Worm (Caenorhabditis elegans): ENCODE data around the gene gst-1.

gst-1 gene

DNA sequence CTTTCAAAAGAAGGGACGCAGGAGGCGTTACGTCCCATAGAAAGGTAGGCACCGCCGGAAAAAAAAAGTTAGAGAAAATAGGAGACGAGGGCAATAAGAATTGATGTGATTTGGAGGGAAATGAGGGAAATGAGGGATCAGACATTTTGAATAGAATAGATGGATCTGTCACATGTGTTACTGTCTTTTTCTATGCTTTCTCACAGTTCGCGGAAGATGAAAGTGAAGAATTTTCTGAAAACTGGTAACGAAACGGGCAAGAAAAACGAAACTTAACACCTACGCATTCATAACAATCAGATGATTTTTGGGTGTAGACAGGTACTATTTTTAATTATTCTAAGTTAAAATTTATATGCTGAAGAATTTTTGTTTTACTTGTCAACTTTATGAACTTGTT is 21.5 kb upstream of the gst-1 start, which contains the start of gene R107.9:
Gene R107.9 (plus strand): TSS at position 301 of the 400 bp plus-strand sequence.
- no peak for TF ChIP-seq ztf-29 (GFP tag; IDR thresholded peaks at IDR 0.05)
- no peak for TF ChIP-seq flt-1 (GFP tag; IDR thresholded peaks at IDR 0.05)
- no peak for TF ChIP-seq T22C8.4 (GFP tag; IDR thresholded peaks at IDR 0.05)
- no peak for TF ChIP-seq cog-1 (tag; optimal IDR thresholded peaks at IDR 0.05)

ce11 chrIII:9043200-9043599 is 15.9 kb upstream of the gst-1 start, which contains the start of gene nac-2:
nac-2 (minus strand) TSS chrIII:9043300.
- no peak for TF ChIP-seq ztf-23 (GFP tag; IDR thresholded peaks at IDR 0.05)

DNA sequence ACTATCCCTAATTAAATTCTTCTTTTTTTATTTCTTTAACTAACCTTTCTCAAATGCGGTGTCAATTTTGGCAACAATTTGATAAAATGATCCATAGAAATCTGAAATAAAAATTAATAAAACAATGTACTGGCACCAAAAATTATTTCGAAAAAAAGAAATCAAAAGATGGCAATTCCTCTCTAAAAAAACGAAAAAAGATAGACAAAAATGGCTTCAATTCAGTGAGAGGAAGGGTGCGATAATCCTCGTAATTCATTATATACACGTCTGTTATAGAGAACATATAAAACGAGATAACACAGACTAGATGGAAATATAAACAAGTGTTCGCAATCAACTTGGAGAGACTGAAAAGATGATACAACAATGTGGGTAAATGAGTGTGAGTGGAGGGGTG is 13.3 kb upstream of the gst-1 start, which contains the start of gene R107.2:
Gene R107.2 (minus strand): TSS at position 101 of the 400 bp plus-strand sequence.
- TF ChIP-seq med-1 (GFP tag; optimal IDR thresholded peaks at IDR 0.05; ENCODE audit: insufficient read depth) = no peak
- no peak for TF ChIP-seq ztf-29 (GFP tag; IDR thresholded peaks at IDR 0.05)
- TF ChIP-seq tab-1 (GFP tag; IDR thresholded peaks at IDR 0.05) = no peak
- no peak for TF ChIP-seq flt-1 (GFP tag; IDR thresholded peaks at IDR 0.05)
- no peak for TF ChIP-seq ref-1 (GFP tag; conservative IDR thresholded peaks at IDR 0.05)
- no peak for TF ChIP-seq ztf-23 (GFP tag; IDR thresholded peaks at IDR 0.05)
- TF ChIP-seq klf-2 (GFP tag; conservative IDR thresholded peaks at IDR 0.05) = no peak
- TF ChIP-seq T22C8.4 (GFP tag; IDR thresholded peaks at IDR 0.05) = no peak
- TF ChIP-seq cog-1 (tag; optimal IDR thresholded peaks at IDR 0.05) = no peak

ce11 chrIII:9047260-9047659 is 11.9 kb upstream of the gst-1 start:
- TF ChIP-seq klf-2 (GFP tag; conservative IDR thresholded peaks at IDR 0.05) = no peak
- no peak for TF ChIP-seq ztf-23 (GFP tag; IDR thresholded peaks at IDR 0.05)
- TF ChIP-seq tab-1 (GFP tag; IDR thresholded peaks at IDR 0.05) = no peak
- no peak for TF ChIP-seq cog-1 (tag; optimal IDR thresholded peaks at IDR 0.05)

ce11 chrIII:9050600-9050999 is 8.5 kb upstream of the gst-1 start, which contains the start of gene ikke-1:
ikke-1 (minus strand) TSS chrIII:9050700.
- TF ChIP-seq tab-1 (GFP tag; IDR thresholded peaks at IDR 0.05) = no peak
- TF ChIP-seq T22C8.4 (GFP tag; IDR thresholded peaks at IDR 0.05) = no peak
- TF ChIP-seq med-1 (GFP tag; optimal IDR thresholded peaks at IDR 0.05; ENCODE audit: insufficient read depth) = no peak
- no peak for TF ChIP-seq ztf-23 (GFP tag; IDR thresholded peaks at IDR 0.05)
- no peak for TF ChIP-seq ref-1 (GFP tag; conservative IDR thresholded peaks at IDR 0.05)
- TF ChIP-seq klf-2 (GFP tag; conservative IDR thresholded peaks at IDR 0.05) = no peak
- TF ChIP-seq flt-1 (GFP tag; IDR thresholded peaks at IDR 0.05) = no peak
- no peak for TF ChIP-seq cog-1 (tag; optimal IDR thresholded peaks at IDR 0.05)
- TF ChIP-seq ztf-29 (GFP tag; IDR thresholded peaks at IDR 0.05) = no peak

- TF ChIP-seq flt-1 (GFP tag; IDR thresholded peaks at IDR 0.05) = no peak
- no peak for TF ChIP-seq med-1 (GFP tag; optimal IDR thresholded peaks at IDR 0.05; ENCODE audit: insufficient read depth)
- no peak for TF ChIP-seq ref-1 (GFP tag; conservative IDR thresholded peaks at IDR 0.05)
Observed at ce11 chrIII:9051119-9051597, 8.0 kb upstream of the gst-1 start.

DNA sequence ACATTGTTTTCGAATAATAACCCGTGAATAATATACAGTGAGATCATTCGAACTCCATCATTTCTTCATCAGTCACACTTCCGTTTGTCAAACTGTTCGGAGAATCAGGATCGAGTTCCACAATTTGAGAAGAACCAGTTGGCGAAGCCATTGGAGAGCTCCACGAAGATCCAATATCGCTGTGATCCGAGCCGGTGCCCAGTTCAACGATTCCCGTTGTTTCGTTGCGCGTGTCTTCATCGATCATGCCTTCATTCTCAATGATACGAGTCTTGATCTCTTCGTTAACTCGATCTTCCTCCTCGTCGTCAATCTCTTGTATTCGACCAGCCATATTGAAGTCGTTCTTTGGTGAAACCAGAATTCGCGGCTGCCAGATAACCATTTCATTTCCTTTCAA is 7.4 kb upstream of the gst-1 start:
- TF ChIP-seq cog-1 (tag; optimal IDR thresholded peaks at IDR 0.05) (no peak), tab-1 (GFP tag; IDR thresholded peaks at IDR 0.05) (no peak), ztf-29 (GFP tag; IDR thresholded peaks at IDR 0.05) (no peak)

ce11 chrIII:9052371-9052978 is 6.7 kb upstream of the gst-1 start:
- TF ChIP-seq cog-1 (tag; optimal IDR thresholded peaks at IDR 0.05) (no peak), flt-1 (GFP tag; IDR thresholded peaks at IDR 0.05) (no peak; the same call in 1 of the 2 replicates), ref-1 (GFP tag; conservative IDR thresholded peaks at IDR 0.05) (no peak), tab-1 (GFP tag; IDR thresholded peaks at IDR 0.05) (no peak), ztf-29 (GFP tag; IDR thresholded peaks at IDR 0.05) (0 out of 2 replicates have a peak, but pooled peaks have one; percentile 18), med-1 (GFP tag; optimal IDR thresholded peaks at IDR 0.05; ENCODE audit: insufficient read depth) (no peak), klf-2 (GFP tag; conservative IDR thresholded peaks at IDR 0.05) (peak; percentile 38; the same call in 1 of the 2 replicates)

- TF ChIP-seq med-1 (GFP tag; optimal IDR thresholded peaks at IDR 0.05; ENCODE audit: insufficient read depth) (no peak), T22C8.4 (GFP tag; IDR thresholded peaks at IDR 0.05) (no peak), ztf-29 (GFP tag; IDR thresholded peaks at IDR 0.05) (no peak), cog-1 (tag; optimal IDR thresholded peaks at IDR 0.05) (no peak), ztf-23 (GFP tag; IDR thresholded peaks at IDR 0.05) (no peak), ref-1 (GFP tag; conservative IDR thresholded peaks at IDR 0.05) (no peak), flt-1 (GFP tag; IDR thresholded peaks at IDR 0.05) (no peak), klf-2 (GFP tag; conservative IDR thresholded peaks at IDR 0.05) (no peak), tab-1 (GFP tag; IDR thresholded peaks at IDR 0.05) (no peak)
Observed at ce11 chrIII:9053263-9053662, 5.9 kb upstream of the gst-1 start.

ce11 chrIII:9053740-9054252 is 5.3 kb upstream of the gst-1 start, which contains the start of gene R107.5:
R107.5 (minus strand) TSS chrIII:9053790.
- TF ChIP-seq ztf-29 (GFP tag; IDR thresholded peaks at IDR 0.05) (no peak), T22C8.4 (GFP tag; IDR thresholded peaks at IDR 0.05) (peak; percentile 52; the same call in 1 of the 2 replicates), flt-1 (GFP tag; IDR thresholded peaks at IDR 0.05) (peak; percentile 78), klf-2 (GFP tag; conservative IDR thresholded peaks at IDR 0.05) (no peak), ref-1 (GFP tag; conservative IDR thresholded peaks at IDR 0.05) (no peak), med-1 (GFP tag; optimal IDR thresholded peaks at IDR 0.05; ENCODE audit: insufficient read depth) (no peak), cog-1 (tag; optimal IDR thresholded peaks at IDR 0.05) (no peak), ztf-23 (GFP tag; IDR thresholded peaks at IDR 0.05) (peak; percentile 81)
